Worm (Caenorhabditis elegans) whole organism, mixed stage, embryonic: ENCODE results near the gene asp-3.

Experiments used
- blmp-1 ChIP-seq: fragments of 150-350 bp; optimal IDR thresholded peaks from 2 replicates; lab custom pipeline; 2014; ENCODE audit warnings: missing biosample characterization, missing genetic modification characterization
- cnd-1 ChIP-seq: fragments of 200-800 bp; sonication (Bioruptor generic); optimal IDR thresholded peaks from 2 replicates; lab custom pipeline; 2018; ENCODE audit warnings: mild to moderate bottlenecking, missing genetic modification characterization, missing compliant biosample characterization
- elt-1 ChIP-seq: sonication (generic microtip); optimal IDR thresholded peaks from 2 replicates; lab custom pipeline; 2017; ENCODE audit warnings: missing genetic modification characterization, mild to moderate bottlenecking, missing compliant biosample characterization, antibody characterized with exemption, moderate library complexity, borderline replicate concordance; ENCODE audit not compliant: insufficient read depth
- elt-3 ChIP-seq: fragments of 150-350 bp; optimal IDR thresholded peaks from 2 replicates; lab custom pipeline; 2014; ENCODE audit warnings: missing biosample characterization, missing genetic modification characterization
- lin-13 ChIP-seq: fragments of 150-350 bp; optimal IDR thresholded peaks from 2 replicates; lab custom pipeline; 2014; ENCODE audit warnings: missing biosample characterization, missing genetic modification characterization
- nhr-2 ChIP-seq: fragments of 150-350 bp; optimal IDR thresholded peaks from 2 replicates; lab custom pipeline; 2014; ENCODE audit warnings: missing biosample characterization, missing genetic modification characterization
- sem-2 ChIP-seq: fragments of 200-800 bp; sonication (Bioruptor generic); optimal IDR thresholded peaks from 2 replicates; lab custom pipeline; 2018; ENCODE audit warnings: mild to moderate bottlenecking, missing genetic modification characterization, missing compliant biosample characterization

- TF ChIP-seq blmp-1 (tag; lab: Kevin White, UChicago) (no peak), elt-3 (tag; lab: Kevin White, UChicago) (no peak), lin-13 (tag; lab: Kevin White, UChicago) (no peak), elt-1 (tag; lab: Kevin White, UChicago) (no peak), nhr-2 (no peak), sem-2 (GFP tag; lab: Kevin White, UChicago) (no peak), cnd-1 (tag; lab: Kevin White, UChicago) (no peak)
Measured at ce11 chrX:6835166-6835565, 44.3 kb downstream of the asp-3 start, which contains the start of gene F41B4.2.
